Worm (Caenorhabditis elegans) whole organism, L4 larva: ENCODE results near the gene F10G7.10.

Experiments
- F10B5.3 ChIP-seq: sonication (generic microtip); optimal IDR thresholded peaks from 2 replicates; lab custom pipeline; 2016; ENCODE audit warnings: mild to moderate bottlenecking, missing genetic modification characterization, missing compliant biosample characterization
- F37D6.2 ChIP-seq: sonication (generic microtip); optimal IDR thresholded peaks from 2 replicates; lab custom pipeline; 2016; ENCODE audit warnings: mild to moderate bottlenecking, missing genetic modification characterization, missing compliant biosample characterization
- T20F7.1 ChIP-seq: fragments of 200-800 bp; sonication (Bioruptor generic); optimal IDR thresholded peaks from 2 replicates; lab custom pipeline; 2018; ENCODE audit warnings: mild to moderate bottlenecking, missing genetic modification characterization, missing compliant biosample characterization
- T26A8.4 ChIP-seq: fragments of 200-800 bp; sonication (Bioruptor generic); IDR thresholded peaks from 2 replicates; pipeline ENCODE4 v1.3.6; 2022; ENCODE audit warnings: missing genetic modification characterization, missing compliant biosample characterization
- Y48G9A.11 ChIP-seq: fragments of 200-800 bp; sonication (Bioruptor generic); IDR thresholded peaks from 2 replicates; pipeline ENCODE4 v1.3.6; 2022; ENCODE audit warnings: missing genetic modification reagents, missing genetic modification characterization, missing compliant biosample characterization
- Y5F2A.4 ChIP-seq: fragments of 200-800 bp; sonication (Bioruptor generic); optimal IDR thresholded peaks from 2 replicates; lab custom pipeline; 2018; ENCODE audit warnings: mild to moderate bottlenecking, missing genetic modification characterization, missing compliant biosample characterization
- aly-2 ChIP-seq: sonication (generic microtip); optimal IDR thresholded peaks from 2 replicates; lab custom pipeline; 2018; ENCODE audit warnings: missing biosample characterization, missing genetic modification characterization
- ceh-32 ChIP-seq: sonication (generic microtip); optimal IDR thresholded peaks from 2 replicates; lab custom pipeline; 2016; ENCODE audit warnings: mild to moderate bottlenecking, missing genetic modification characterization, missing compliant biosample characterization; ENCODE audit not compliant: poor library complexity
- daf-12 ChIP-seq: fragments of 150-350 bp; optimal IDR thresholded peaks from 2 replicates; lab custom pipeline; 2014; ENCODE audit warnings: missing biosample characterization, missing genetic modification reagents, missing genetic modification characterization
- daf-16 ChIP-seq, 3 experiments: sonication (generic microtip); optimal IDR thresholded peaks; 2 replicates each; lab custom pipeline; 2016 to 2017; ENCODE audit warnings: missing genetic modification characterization in 3 of 3, missing genetic modification reagents in 3 of 3, mild to moderate bottlenecking in 2 of 3, missing compliant biosample characterization in 2 of 3, missing biosample characterization in 1 of 3, moderate library complexity in 1 of 3
- daf-19 ChIP-seq: fragments of 200-800 bp; sonication (Bioruptor generic); conservative IDR thresholded peaks from 2 replicates; pipeline ENCODE4 v1.3.6; 2022; ENCODE audit warnings: missing genetic modification characterization, missing compliant biosample characterization
- dmd-6 ChIP-seq: fragments of 200-800 bp; sonication (Bioruptor generic); IDR thresholded peaks from 2 replicates; pipeline ENCODE4 v1.3.6; 2022; ENCODE audit warnings: missing genetic modification reagents, missing genetic modification characterization, missing compliant biosample characterization
- dpl-1 ChIP-seq: fragments of 150-350 bp; optimal IDR thresholded peaks from 2 replicates; lab custom pipeline; 2014; ENCODE audit warnings: missing biosample characterization, missing genetic modification reagents, missing genetic modification characterization
- dve-1 ChIP-seq: sonication (generic microtip); optimal IDR thresholded peaks from 2 replicates; lab custom pipeline; 2017; ENCODE audit warnings: antibody characterized with exemption, mild to moderate bottlenecking, missing genetic modification characterization, missing compliant biosample characterization; ENCODE audit not compliant: insufficient read depth
- egl-27 ChIP-seq: sonication (generic microtip); optimal IDR thresholded peaks from 3 replicates; lab custom pipeline; 2017; ENCODE audit warnings: missing biosample characterization, missing genetic modification reagents, missing genetic modification characterization
- gei-8 ChIP-seq: fragments of 200-800 bp; sonication (Bioruptor generic); optimal IDR thresholded peaks from 2 replicates; lab custom pipeline; 2018; ENCODE audit warnings: mild to moderate bottlenecking, missing genetic modification characterization, missing compliant biosample characterization
- hif-1 ChIP-seq, 2 experiments: sonication (generic microtip); optimal IDR thresholded peaks; 2 replicates each; lab custom pipeline; 2016 to 2017; ENCODE audit warnings: missing compliant biosample characterization in 2 of 2, missing genetic modification characterization in 2 of 2, missing genetic modification reagents in 2 of 2, missing genotype in 2 of 2, mild to moderate bottlenecking in 1 of 2
- hlh-11 ChIP-seq: fragments of 200-800 bp; sonication (Bioruptor generic); optimal IDR thresholded peaks from 2 replicates; lab custom pipeline; 2018; ENCODE audit warnings: mild to moderate bottlenecking, missing genetic modification characterization, missing compliant biosample characterization
- hlh-30 ChIP-seq: sonication (generic microtip); optimal IDR thresholded peaks from 2 replicates; lab custom pipeline; 2017; ENCODE audit warnings: antibody characterized with exemption, mild to moderate bottlenecking, missing genetic modification characterization, missing compliant biosample characterization; ENCODE audit not compliant: insufficient read depth
- lin-29 ChIP-seq: fragments of 200-800 bp; sonication (Bioruptor generic); IDR thresholded peaks from 2 replicates; pipeline ENCODE4 v1.3.6; 2022; ENCODE audit warnings: missing genetic modification reagents, missing genetic modification characterization, missing compliant biosample characterization
- lin-38 ChIP-seq: fragments of 200-800 bp; sonication (Bioruptor generic); IDR thresholded peaks from 2 replicates; pipeline ENCODE4 v1.3.6; 2022; ENCODE audit warnings: missing genetic modification reagents, missing genetic modification characterization, missing compliant biosample characterization
- lsy-2 ChIP-seq, 2 experiments: fragments of 150-350 bp in 1 of 2; sonication (generic microtip) in 1 of 2; optimal IDR thresholded peaks; 2 replicates each; lab custom pipeline; 2014 to 2017; ENCODE audit warnings: missing biosample characterization in 2 of 2, missing genetic modification characterization in 2 of 2
- mdl-1 ChIP-seq, 2 experiments: fragments of 150-350 bp in 1 of 2; sonication (generic microtip) in 1 of 2; optimal IDR thresholded peaks; 2 replicates each; lab custom pipeline; 2014 to 2017; ENCODE audit warnings: missing biosample characterization in 2 of 2, missing genetic modification characterization in 2 of 2
- mep-1 ChIP-seq: fragments of 150-350 bp; sonication (generic microtip); optimal IDR thresholded peaks from 3 replicates; lab custom pipeline; 2014; ENCODE audit warnings: missing biosample characterization, missing genetic modification characterization
- mxl-2 ChIP-seq: fragments of 200-800 bp; sonication (Bioruptor generic); conservative IDR thresholded peaks from 2 replicates; pipeline ENCODE4 v1.3.6; 2022; ENCODE audit warnings: missing genetic modification reagents, missing genetic modification characterization, missing compliant biosample characterization
- mxl-3 ChIP-seq: fragments of 200-800 bp; sonication (Bioruptor generic); optimal IDR thresholded peaks from 2 replicates; lab custom pipeline; 2018; ENCODE audit warnings: mild to moderate bottlenecking, missing genetic modification characterization, missing compliant biosample characterization
- nhr-102 ChIP-seq: sonication (generic microtip); optimal IDR thresholded peaks from 2 replicates; lab custom pipeline; 2016; ENCODE audit warnings: mild to moderate bottlenecking, missing genetic modification characterization, moderate library complexity, missing compliant biosample characterization
- nhr-111 ChIP-seq: fragments of 200-800 bp; sonication (Bioruptor generic); optimal IDR thresholded peaks from 2 replicates; lab custom pipeline; 2018; ENCODE audit warnings: mild to moderate bottlenecking, missing genetic modification characterization, missing compliant biosample characterization
- nhr-237 ChIP-seq: sonication (generic microtip); optimal IDR thresholded peaks from 2 replicates; lab custom pipeline; 2017; ENCODE audit warnings: missing biosample characterization, missing genetic modification characterization
- nhr-25 ChIP-seq: sonication (generic microtip); optimal IDR thresholded peaks from 2 replicates; lab custom pipeline; 2017; ENCODE audit warnings: missing genetic modification characterization, mild to moderate bottlenecking, missing compliant biosample characterization, antibody characterized with exemption, moderate library complexity, borderline replicate concordance; ENCODE audit not compliant: insufficient read depth
- nhr-28 ChIP-seq: fragments of 150-350 bp; optimal IDR thresholded peaks from 2 replicates; lab custom pipeline; 2014; ENCODE audit warnings: missing biosample characterization, missing genetic modification characterization
- nhr-41 ChIP-seq: fragments of 200-800 bp; sonication (Bioruptor generic); IDR thresholded peaks from 2 replicates; pipeline ENCODE4 v1.3.6; 2022; ENCODE audit warnings: missing genetic modification reagents, missing genetic modification characterization, missing compliant biosample characterization
- nhr-48 ChIP-seq: sonication (generic microtip); optimal IDR thresholded peaks from 2 replicates; lab custom pipeline; 2016; ENCODE audit warnings: mild to moderate bottlenecking, missing genetic modification characterization, missing compliant biosample characterization
- nhr-6 ChIP-seq: fragments of 150-350 bp; optimal IDR thresholded peaks from 2 replicates; lab custom pipeline; 2014; ENCODE audit warnings: missing biosample characterization, missing genetic modification characterization
- pqm-1 ChIP-seq: sonication (generic microtip); optimal IDR thresholded peaks from 2 replicates; lab custom pipeline; 2017; ENCODE audit warnings: missing biosample characterization, missing genetic modification characterization
- sdz-12 ChIP-seq: fragments of 200-800 bp; sonication (Bioruptor generic); optimal IDR thresholded peaks from 2 replicates; lab custom pipeline; 2018; ENCODE audit warnings: mild to moderate bottlenecking, missing genetic modification characterization, missing compliant biosample characterization
- spr-1 ChIP-seq: sonication (generic microtip); optimal IDR thresholded peaks from 2 replicates; lab custom pipeline; 2016; ENCODE audit warnings: mild to moderate bottlenecking, missing genetic modification characterization, missing compliant biosample characterization
- spr-3 ChIP-seq: fragments of 200-800 bp; sonication (Bioruptor generic); optimal IDR thresholded peaks from 2 replicates; lab custom pipeline; 2018; ENCODE audit warnings: mild to moderate bottlenecking, missing genetic modification characterization, missing compliant biosample characterization
- unc-62 ChIP-seq, 3 experiments: fragments of 150-350 bp in 1 of 3; sonication (generic microtip); optimal IDR thresholded peaks in 2 of 3; peaks in 1 of 3; 1 replicate in 1 of 3; 2 replicates in 2 of 3; lab custom pipeline; 2014 to 2017; ENCODE audit warnings: missing biosample characterization in 3 of 3, missing genetic modification characterization in 3 of 3, missing genetic modification reagents in 3 of 3, missing genotype in 1 of 3
- vab-7 ChIP-seq: fragments of 200-800 bp; sonication (Bioruptor generic); IDR thresholded peaks from 2 replicates; pipeline ENCODE4 v1.3.6; 2022; ENCODE audit warnings: missing genetic modification reagents, missing genetic modification characterization, missing compliant biosample characterization
- zfp-2 ChIP-seq: sonication (generic microtip); optimal IDR thresholded peaks from 2 replicates; lab custom pipeline; 2016; ENCODE audit warnings: mild to moderate bottlenecking, missing genetic modification characterization, missing compliant biosample characterization
- zfp-3 ChIP-seq: fragments of 200-800 bp; sonication (Bioruptor generic); conservative IDR thresholded peaks from 2 replicates; pipeline ENCODE4 v1.3.6; 2022; ENCODE audit warnings: missing genetic modification reagents, missing genetic modification characterization, missing compliant biosample characterization
- zip-11 ChIP-seq: fragments of 200-800 bp; sonication (Bioruptor generic); IDR thresholded peaks from 2 replicates; pipeline ENCODE4 v1.3.6; 2022; ENCODE audit warnings: missing genetic modification characterization, missing compliant biosample characterization
- ztf-11 ChIP-seq: fragments of 150-350 bp; optimal IDR thresholded peaks from 2 replicates; lab custom pipeline; 2014; ENCODE audit warnings: missing biosample characterization, missing genetic modification characterization
- ztf-7 ChIP-seq: fragments of 150-350 bp; optimal IDR thresholded peaks from 2 replicates; lab custom pipeline; 2014; ENCODE audit warnings: missing biosample characterization, missing genetic modification characterization

Gene F10G7.10

DNA sequence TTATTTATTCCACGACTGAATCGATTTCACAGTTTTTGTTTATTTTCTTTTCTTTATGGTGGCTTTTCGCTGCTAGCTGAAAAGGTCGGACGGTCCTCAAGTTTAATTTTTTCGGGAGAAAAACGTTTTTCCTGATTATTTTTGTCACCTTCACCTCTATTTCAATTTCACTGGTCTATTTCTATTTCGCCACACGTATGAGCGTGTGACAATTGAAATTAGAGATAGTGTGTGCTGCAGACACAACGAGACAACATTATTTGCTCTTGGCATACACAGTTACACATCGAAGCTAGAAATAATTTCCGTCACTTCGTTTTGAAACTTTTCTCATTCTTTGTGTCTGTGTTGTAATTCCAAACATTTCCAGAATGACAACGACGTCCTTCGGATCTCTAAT lies 10.4 kb downstream of the F10G7.10 start, which contains the start of gene F41C3.8:
Gene F41C3.8 (plus strand): TSS at position 371 of the 400 bp plus-strand sequence.
- peak; percentile 20 for TF ChIP-seq hlh-11 (tag; lab: Kevin White, UChicago)
- no peak for TF ChIP-seq zfp-3 (GFP tag; lab: Robert Waterston, UW)
- no peak for TF ChIP-seq hif-1 (tag; optimal IDR thresholded peaks at IDR 0.05; lab: Kevin White, UChicago)
- no peak for TF ChIP-seq mep-1 (tag; lab: Kevin White, UChicago)
- TF ChIP-seq F37D6.2 (tag; lab: Kevin White, UChicago) = no peak
- no peak for TF ChIP-seq Y5F2A.4
- no peak for TF ChIP-seq mdl-1 (tag; optimal IDR thresholded peaks at IDR 0.05; lab: Kevin White, UChicago)
- TF ChIP-seq nhr-25 (tag; lab: Kevin White, UChicago) = no peak
- peak; percentile 42; the same call in 1 of the 2 replicates for TF ChIP-seq dmd-6 (GFP tag; lab: Robert Waterston, UW)
- TF ChIP-seq nhr-48 (tag; lab: Kevin White, UChicago) = no peak
- TF ChIP-seq nhr-28 (tag; lab: Kevin White, UChicago) = peak; percentile 80
- TF ChIP-seq daf-19 (GFP tag; lab: Robert Waterston, UW) = no peak
- no peak for TF ChIP-seq sdz-12 (GFP tag; lab: Kevin White, UChicago)
- TF ChIP-seq nhr-41 = no peak
- TF ChIP-seq ceh-32 = no peak
- no peak for TF ChIP-seq F10B5.3 (tag; lab: Kevin White, UChicago)
- TF ChIP-seq hlh-30 = peak; percentile 30
- no peak for TF ChIP-seq dpl-1 (GFP tag; lab: Kevin White, UChicago)
- TF ChIP-seq ztf-7 (tag; lab: Kevin White, UChicago) = no peak
- TF ChIP-seq lin-29 (GFP tag; lab: Robert Waterston, UW) = no peak
- no peak for TF ChIP-seq mxl-2 (GFP tag; lab: Robert Waterston, UW)
- TF ChIP-seq lsy-2 (tag; optimal IDR thresholded peaks at IDR 0.05; lab: Kevin White, UChicago) = no peak
- TF ChIP-seq nhr-237 (tag; lab: Kevin White, UChicago) = no peak
- peak; percentile 75 for TF ChIP-seq pqm-1 (tag; lab: Kevin White, UChicago)
- no peak for TF ChIP-seq daf-16 (GFP tag; optimal IDR thresholded peaks at IDR 0.05; lab: Kevin White, UChicago)
- TF ChIP-seq daf-16 (tag; optimal IDR thresholded peaks at IDR 0.05; lab: Kevin White, UChicago) = peak; percentile 27
- no peak for TF ChIP-seq nhr-6 (tag; lab: Kevin White, UChicago)
- TF ChIP-seq dve-1 = peak; percentile 13

DNA sequence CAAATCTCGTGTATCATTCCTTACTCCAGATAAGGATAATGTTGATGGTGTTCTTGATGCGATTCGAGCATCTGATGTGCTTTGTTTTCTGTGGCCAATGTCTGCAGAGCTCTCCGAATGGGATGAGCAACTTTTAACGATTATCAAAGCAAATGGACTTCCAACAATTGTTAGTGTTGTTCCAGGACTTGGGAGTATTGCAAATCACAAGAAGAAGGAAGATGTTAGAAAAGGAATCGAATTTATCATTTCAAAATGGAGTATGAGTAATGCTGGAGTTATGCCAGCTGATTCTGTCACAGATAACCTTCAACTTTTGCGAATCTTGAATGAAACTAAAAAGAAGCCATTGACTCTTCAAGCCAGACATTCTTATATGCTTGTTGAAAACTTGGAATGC lies 15.3 kb downstream of the F10G7.10 start:
- no peak for TF ChIP-seq aly-2
- TF ChIP-seq unc-62 (GFP tag; optimal IDR thresholded peaks at IDR 0.05 in 1 of 2; lab: Kevin White, UChicago) = peak in 1 of 2 experiments; percentile 96
- TF ChIP-seq unc-62 (tag; optimal IDR thresholded peaks at IDR 0.05; lab: Kevin White, UChicago) = no peak
- TF ChIP-seq dve-1 = no peak
- TF ChIP-seq, all 104 proteins: peak for 1

- TF ChIP-seq Y48G9A.11 = peak; percentile 24; the same call in 1 of the 2 replicates
- no peak for TF ChIP-seq T26A8.4 (GFP tag; lab: Robert Waterston, UW)
- TF ChIP-seq T20F7.1 (GFP tag; lab: Kevin White, UChicago) = no peak
- no peak for TF ChIP-seq daf-12
- TF ChIP-seq spr-1 = peak; percentile 36
- TF ChIP-seq lsy-2 (tag; optimal IDR thresholded peaks at IDR 0.05; lab: Kevin White, UChicago) = peak in 1 of 2 experiments; percentile 41
- TF ChIP-seq zfp-2 (tag; lab: Kevin White, UChicago) = no peak
- no peak for TF ChIP-seq hif-1 (tag; optimal IDR thresholded peaks at IDR 0.05; lab: Kevin White, UChicago)
- no peak for TF ChIP-seq vab-7 (GFP tag; lab: Robert Waterston, UW)
- TF ChIP-seq ztf-11 (tag; lab: Kevin White, UChicago) = no peak
- no peak for TF ChIP-seq zip-11 (GFP tag; lab: Robert Waterston, UW)
- no peak for TF ChIP-seq nhr-111
- TF ChIP-seq spr-3 = peak; percentile 58
- no peak for TF ChIP-seq pqm-1 (tag; lab: Kevin White, UChicago)
- no peak for TF ChIP-seq egl-27 (tag; lab: Kevin White, UChicago)
- TF ChIP-seq nhr-102 (tag; lab: Kevin White, UChicago) = peak; percentile 77
- TF ChIP-seq mdl-1 (tag; optimal IDR thresholded peaks at IDR 0.05; lab: Kevin White, UChicago) = no peak
- TF ChIP-seq F10B5.3 (tag; lab: Kevin White, UChicago) = peak; percentile 54
- TF ChIP-seq nhr-48 (tag; lab: Kevin White, UChicago) = peak; percentile 16
- no peak for TF ChIP-seq mxl-3 (GFP tag; lab: Kevin White, UChicago)
- TF ChIP-seq gei-8 = no peak
- peak in 1 of 2 experiments; percentile 54 for TF ChIP-seq daf-16 (GFP tag; optimal IDR thresholded peaks at IDR 0.05; lab: Kevin White, UChicago)
- TF ChIP-seq daf-16 (tag; optimal IDR thresholded peaks at IDR 0.05; lab: Kevin White, UChicago) = no peak
- TF ChIP-seq lin-38 (GFP tag; lab: Robert Waterston, UW) = peak; percentile 65
Observed at ce11 chrII:4710120-4710519, 15.9 kb downstream of the F10G7.10 start, which contains the start of gene tag-151. TSS of gene tag-151 (plus strand) at chrII:4710277.
